Worm (Caenorhabditis elegans) whole organism, early embryonic: Measurements from ENCODE around the gene mtq-2.

Experiments
- aly-1 ChIP-seq: sonication (generic microtip); optimal IDR thresholded peaks from 2 replicates; lab custom pipeline; 2016; ENCODE audit warnings: missing genetic modification characterization, missing compliant biosample characterization
- ama-1 ChIP-seq: fragments of 150-350 bp; optimal IDR thresholded peaks from 2 replicates; lab custom pipeline; 2014
- ceh-36 ChIP-seq: sonication (generic microtip); optimal IDR thresholded peaks from 2 replicates; lab custom pipeline; 2016; ENCODE audit warnings: missing genetic modification characterization, inconsistent platforms, missing compliant biosample characterization
- flt-1 ChIP-seq: fragments of 200-800 bp; sonication (Bioruptor generic); IDR thresholded peaks from 2 replicates; pipeline ENCODE4 v1.3.6; 2022; ENCODE audit warnings: missing genetic modification characterization, missing compliant biosample characterization
- hmbx-1 ChIP-seq: sonication (generic microtip); optimal IDR thresholded peaks from 2 replicates; lab custom pipeline; 2016; ENCODE audit warnings: mild to moderate bottlenecking, missing genetic modification characterization, missing compliant biosample characterization
- tra-4 ChIP-seq: sonication (generic microtip); optimal IDR thresholded peaks from 2 replicates; lab custom pipeline; 2017; ENCODE audit warnings: missing genetic modification characterization, missing compliant biosample characterization

DNA sequence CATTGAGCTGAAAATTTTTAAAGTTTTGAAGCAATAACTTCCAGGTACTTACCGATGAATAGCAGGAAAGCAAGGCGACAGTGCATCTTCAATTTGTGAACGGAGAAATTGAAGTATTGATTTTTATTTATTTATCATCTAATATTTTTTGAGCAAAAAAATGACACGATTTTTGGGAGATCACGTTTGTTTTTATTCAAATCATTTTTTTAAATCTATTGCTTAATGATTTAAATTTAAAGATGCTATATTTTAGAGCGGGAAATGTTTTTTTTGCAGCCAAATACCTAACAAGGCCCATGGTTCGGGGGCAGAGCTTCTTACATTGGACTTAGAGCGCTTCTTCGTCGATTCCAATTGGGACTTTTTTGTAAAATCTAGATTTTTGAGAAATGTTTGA lies 22.9 kb downstream of the mtq-2 start, which contains the start of gene C33C12.4:
- TF ChIP-seq hmbx-1 (tag; lab: Kevin White, UChicago) (no peak), ama-1 (no peak), tra-4 (tag; lab: Kevin White, UChicago) (no peak), ceh-36 (no peak), aly-1 (no peak), flt-1 (GFP tag; lab: Robert Waterston, UW) (no peak)
